Fruit fly (Drosophila melanogaster) whole organism, embryonic: Measurements from ENCODE around the gene Ugt37B1.

Source experiments
- CG10543 ChIP-seq: fragments of 200-800 bp; sonication (Bioruptor generic); optimal IDR thresholded peaks from 3 replicates; lab custom pipeline; 2017; ENCODE audit warnings: missing biosample characterization, mild to moderate bottlenecking, missing genetic modification characterization, moderate library complexity
- CG12071 ChIP-seq: fragments of 200-800 bp; sonication (Bioruptor generic); optimal IDR thresholded peaks from 3 replicates; lab custom pipeline; 2018; ENCODE audit warnings: missing biosample characterization, mild to moderate bottlenecking, missing genetic modification characterization
- CG12155 ChIP-seq: fragments of 200-800 bp; sonication (Bioruptor generic); optimal IDR thresholded peaks from 3 replicates; lab custom pipeline; 2016; ENCODE audit warnings: missing biosample characterization, missing genetic modification characterization
- CG12299 ChIP-seq: fragments of 200-800 bp; sonication (Bioruptor generic); optimal IDR thresholded peaks from 2 replicates; lab custom pipeline; 2018; ENCODE audit warnings: missing biosample characterization, mild to moderate bottlenecking, missing genetic modification characterization
- CG1529 ChIP-seq: fragments of 200-800 bp; sonication (Bioruptor generic); optimal IDR thresholded peaks from 3 replicates; lab custom pipeline; 2018; ENCODE audit warnings: missing biosample characterization, missing genetic modification characterization
- CG16813 ChIP-seq: fragments of 200-800 bp; sonication (Bioruptor generic); IDR thresholded peaks from 3 replicates; pipeline ENCODE4 v1.3.6; 2022; ENCODE audit warnings: missing biosample characterization, missing genetic modification characterization; ENCODE audit not compliant: partially characterized antibody
- CG17829 ChIP-seq: fragments of 200-800 bp; optimal IDR thresholded peaks from 2 replicates; lab custom pipeline; 2019; ENCODE audit warnings: missing biosample characterization, mild to moderate bottlenecking, missing genetic modification characterization, moderate library complexity
- CG18619 ChIP-seq: fragments of 200-800 bp; sonication (Bioruptor generic); optimal IDR thresholded peaks from 3 replicates; lab custom pipeline; 2017; ENCODE audit warnings: missing biosample characterization, mild to moderate bottlenecking, missing genetic modification characterization
- CG33557 ChIP-seq: fragments of 200-800 bp; sonication (Bioruptor generic); optimal IDR thresholded peaks from 2 replicates; lab custom pipeline; 2019; ENCODE audit warnings: missing biosample characterization, mild to moderate bottlenecking, missing genetic modification characterization, moderate library complexity
- CG34422 ChIP-seq: fragments of 200-800 bp; sonication (Bioruptor generic); IDR thresholded peaks from 3 replicates; pipeline ENCODE4 v1.3.6; 2022; ENCODE audit warnings: missing biosample characterization, missing genetic modification characterization
- CG5180 ChIP-seq: fragments of 200-800 bp; sonication (Bioruptor generic); optimal IDR thresholded peaks from 3 replicates; lab custom pipeline; 2017; ENCODE audit warnings: missing biosample characterization, missing genetic modification characterization, mild to moderate bottlenecking, moderate library complexity, missing genetic modification reagents
- CG6254 ChIP-seq: fragments of 200-800 bp; sonication (Bioruptor generic); optimal IDR thresholded peaks from 3 replicates; lab custom pipeline; 2017; ENCODE audit warnings: mild to moderate bottlenecking, missing biosample characterization, missing genetic modification reagents, missing genetic modification characterization
- CG6272 ChIP-seq: fragments of 200-800 bp; sonication (Bioruptor generic); IDR thresholded peaks from 2 replicates; pipeline ENCODE4 v1.3.6; 2022; ENCODE audit warnings: missing biosample characterization, missing genetic modification characterization
- CG7271 ChIP-seq: fragments of 200-800 bp; sonication (Bioruptor generic); optimal IDR thresholded peaks from 2 replicates; lab custom pipeline; 2018; ENCODE audit warnings: missing biosample characterization, mild to moderate bottlenecking, missing genetic modification characterization, moderate library complexity
- CG7963 ChIP-seq: fragments of 200-800 bp; sonication (Bioruptor generic); IDR thresholded peaks from 3 replicates; pipeline ENCODE4 v1.3.6; 2022; ENCODE audit warnings: missing biosample characterization, missing genetic modification characterization; ENCODE audit not compliant: partially characterized antibody
- CG7987 ChIP-seq: fragments of 200-800 bp; sonication (Bioruptor generic); optimal IDR thresholded peaks from 2 replicates; lab custom pipeline; 2018; ENCODE audit warnings: missing biosample characterization, mild to moderate bottlenecking, missing genetic modification characterization, moderate library complexity
- Dbx ChIP-seq: fragments of 200-800 bp; sonication (Bioruptor generic); IDR thresholded peaks from 3 replicates; pipeline ENCODE4 v1.3.6; 2022; ENCODE audit warnings: missing biosample characterization, missing genetic modification characterization
- Dip3 ChIP-seq: fragments of 200-800 bp; sonication (Bioruptor generic); optimal IDR thresholded peaks from 3 replicates; lab custom pipeline; 2016; ENCODE audit warnings: missing biosample characterization, missing genetic modification characterization
- Dp ChIP-seq: fragments of 200-800 bp; sonication (Bioruptor generic); optimal IDR thresholded peaks from 2 replicates; lab custom pipeline; 2018; ENCODE audit warnings: missing biosample characterization, mild to moderate bottlenecking, missing genetic modification characterization, moderate library complexity
- Ets65A ChIP-seq: fragments of 200-800 bp; sonication (Bioruptor generic); peaks from one replicate; lab custom pipeline; 2016; ENCODE audit warnings: missing biosample characterization, missing genetic modification characterization
- Gsc ChIP-seq: fragments of 200-800 bp; sonication (Bioruptor generic); IDR thresholded peaks from 2 replicates; pipeline ENCODE4 v1.3.6; 2022; ENCODE audit warnings: missing biosample characterization, missing genetic modification characterization
- H2.0 ChIP-seq: fragments of 200-800 bp; sonication (Bioruptor generic); IDR thresholded peaks from 2 replicates; pipeline ENCODE4 v1.3.6; 2022; ENCODE audit warnings: missing biosample characterization, missing genetic modification characterization
- Mad ChIP-seq: fragments of 200-800 bp; sonication (Bioruptor generic); optimal IDR thresholded peaks from 2 replicates; lab custom pipeline; 2016; ENCODE audit warnings: missing biosample characterization, missing genetic modification characterization
- Nf-YB ChIP-seq: fragments of 200-800 bp; sonication (Bioruptor generic); optimal IDR thresholded peaks from 3 replicates; lab custom pipeline; 2019; ENCODE audit warnings: missing biosample characterization, mild to moderate bottlenecking, missing genetic modification characterization, moderate library complexity
- abd-A ChIP-seq: fragments of 200-800 bp; sonication (Bioruptor generic); optimal IDR thresholded peaks from 3 replicates; lab custom pipeline; 2019; ENCODE audit warnings: missing biosample characterization, mild to moderate bottlenecking, missing genetic modification characterization, moderate library complexity
- ac ChIP-seq: fragments of 200-800 bp; sonication (Bioruptor generic); optimal IDR thresholded peaks from 3 replicates; lab custom pipeline; 2017; ENCODE audit warnings: missing biosample characterization, mild to moderate bottlenecking, missing genetic modification characterization
- bigmax ChIP-seq: fragments of 200-800 bp; sonication (Bioruptor generic); optimal IDR thresholded peaks from 2 replicates; lab custom pipeline; 2018; ENCODE audit warnings: missing biosample characterization, mild to moderate bottlenecking, missing genetic modification characterization
- chm ChIP-seq: fragments of 200-800 bp; sonication (Bioruptor generic); IDR thresholded peaks from 2 replicates; pipeline ENCODE4 v1.3.6; 2022; ENCODE audit warnings: missing biosample characterization, missing genetic modification characterization
- dmrt99B ChIP-seq: fragments of 200-800 bp; sonication (Bioruptor generic); optimal IDR thresholded peaks from 2 replicates; lab custom pipeline; 2018; ENCODE audit warnings: missing biosample characterization, mild to moderate bottlenecking, missing genetic modification characterization, moderate library complexity
- fd96Cb ChIP-seq: fragments of 200-800 bp; sonication (Bioruptor generic); optimal IDR thresholded peaks from 2 replicates; lab custom pipeline; 2018; ENCODE audit warnings: missing biosample characterization, mild to moderate bottlenecking, missing genetic modification characterization, moderate library complexity
- hb ChIP-seq: fragments of 200-800 bp; sonication (Bioruptor generic); IDR thresholded peaks from 3 replicates; pipeline ENCODE4 v1.3.6; 2022; ENCODE audit warnings: missing biosample characterization, missing genetic modification characterization; ENCODE audit not compliant: partially characterized antibody
- her ChIP-seq: fragments of 200-800 bp; sonication (Bioruptor generic); optimal IDR thresholded peaks from 2 replicates; lab custom pipeline; 2016; ENCODE audit warnings: missing biosample characterization, missing genetic modification characterization
- jing ChIP-seq: fragments of 200-800 bp; sonication (Bioruptor generic); optimal IDR thresholded peaks from 2 replicates; lab custom pipeline; 2018; ENCODE audit warnings: missing biosample characterization, mild to moderate bottlenecking, missing genetic modification characterization
- kni ChIP-seq: fragments of 200-800 bp; sonication (Bioruptor generic); optimal IDR thresholded peaks from 3 replicates; lab custom pipeline; 2017; ENCODE audit warnings: mild to moderate bottlenecking, missing biosample characterization, missing genetic modification reagents, missing genetic modification characterization
- lov ChIP-seq, 2 experiments: fragments of 200-800 bp in 1 of 2; fragments of >200 bp in 1 of 2; sonication (Bioruptor generic) in 1 of 2; IDR thresholded peaks in 1 of 2; optimal IDR thresholded peaks in 1 of 2; 2 replicates in 1 of 2; 3 replicates in 1 of 2; pipeline versions ENCODE4 v1.3.6 to Lab custom; 2017 to 2022; ENCODE audit warnings: missing biosample characterization in 1 of 2, missing genetic modification characterization in 1 of 2
- mld ChIP-seq: fragments of 200-800 bp; sonication (Bioruptor generic); IDR thresholded peaks from 3 replicates; pipeline ENCODE4 v1.3.6; 2022; ENCODE audit warnings: missing biosample characterization, missing genetic modification characterization; ENCODE audit not compliant: partially characterized antibody
- nerfin-1 ChIP-seq: fragments of 200-800 bp; sonication (Bioruptor generic); optimal IDR thresholded peaks from 3 replicates; lab custom pipeline; 2019; ENCODE audit warnings: missing biosample characterization, mild to moderate bottlenecking, missing genetic modification characterization, moderate library complexity
- oc ChIP-seq: fragments of 200-800 bp; sonication (Bioruptor generic); optimal IDR thresholded peaks from 2 replicates; lab custom pipeline; 2018; ENCODE audit warnings: missing biosample characterization, mild to moderate bottlenecking, missing genetic modification characterization, moderate library complexity
- pb ChIP-seq: fragments of 200-800 bp; sonication (Bioruptor generic); optimal IDR thresholded peaks from 3 replicates; lab custom pipeline; 2016; ENCODE audit warnings: missing biosample characterization, missing genetic modification characterization
- pros ChIP-seq: fragments of 200-800 bp; sonication (Bioruptor generic); optimal IDR thresholded peaks from 3 replicates; lab custom pipeline; 2019; ENCODE audit warnings: missing biosample characterization, mild to moderate bottlenecking, missing genetic modification characterization, moderate library complexity
- sim ChIP-seq: fragments of 200-800 bp; sonication (Bioruptor generic); IDR thresholded peaks from 2 replicates; pipeline ENCODE4 v1.3.6; 2022; ENCODE audit warnings: missing biosample characterization, missing genetic modification characterization
- sqz ChIP-seq: fragments of 200-800 bp; sonication (Bioruptor generic); optimal IDR thresholded peaks from 3 replicates; lab custom pipeline; 2018; ENCODE audit warnings: missing biosample characterization, mild to moderate bottlenecking, missing genetic modification characterization
- tin ChIP-seq: fragments of 200-800 bp; sonication (Bioruptor generic); optimal IDR thresholded peaks from 3 replicates; lab custom pipeline; 2016; ENCODE audit warnings: missing biosample characterization, missing genetic modification characterization
- tna ChIP-seq: fragments of 200-800 bp; sonication (Bioruptor generic); IDR thresholded peaks from 2 replicates; pipeline ENCODE4 v1.3.6; 2022; ENCODE audit warnings: missing biosample characterization, missing genetic modification characterization; ENCODE audit not compliant: partially characterized antibody
- vvl ChIP-seq: fragments of 200-800 bp; sonication (Bioruptor generic); IDR thresholded peaks from 2 replicates; pipeline ENCODE4 v1.3.6; 2022; ENCODE audit warnings: missing biosample characterization, missing genetic modification characterization
- zen2 ChIP-seq: fragments of 200-800 bp; sonication (Bioruptor generic); IDR thresholded peaks from 3 replicates; pipeline ENCODE4 v1.3.6; 2022; ENCODE audit warnings: missing biosample characterization, missing genetic modification characterization; ENCODE audit not compliant: partially characterized antibody

Gene Ugt37B1

DNA sequence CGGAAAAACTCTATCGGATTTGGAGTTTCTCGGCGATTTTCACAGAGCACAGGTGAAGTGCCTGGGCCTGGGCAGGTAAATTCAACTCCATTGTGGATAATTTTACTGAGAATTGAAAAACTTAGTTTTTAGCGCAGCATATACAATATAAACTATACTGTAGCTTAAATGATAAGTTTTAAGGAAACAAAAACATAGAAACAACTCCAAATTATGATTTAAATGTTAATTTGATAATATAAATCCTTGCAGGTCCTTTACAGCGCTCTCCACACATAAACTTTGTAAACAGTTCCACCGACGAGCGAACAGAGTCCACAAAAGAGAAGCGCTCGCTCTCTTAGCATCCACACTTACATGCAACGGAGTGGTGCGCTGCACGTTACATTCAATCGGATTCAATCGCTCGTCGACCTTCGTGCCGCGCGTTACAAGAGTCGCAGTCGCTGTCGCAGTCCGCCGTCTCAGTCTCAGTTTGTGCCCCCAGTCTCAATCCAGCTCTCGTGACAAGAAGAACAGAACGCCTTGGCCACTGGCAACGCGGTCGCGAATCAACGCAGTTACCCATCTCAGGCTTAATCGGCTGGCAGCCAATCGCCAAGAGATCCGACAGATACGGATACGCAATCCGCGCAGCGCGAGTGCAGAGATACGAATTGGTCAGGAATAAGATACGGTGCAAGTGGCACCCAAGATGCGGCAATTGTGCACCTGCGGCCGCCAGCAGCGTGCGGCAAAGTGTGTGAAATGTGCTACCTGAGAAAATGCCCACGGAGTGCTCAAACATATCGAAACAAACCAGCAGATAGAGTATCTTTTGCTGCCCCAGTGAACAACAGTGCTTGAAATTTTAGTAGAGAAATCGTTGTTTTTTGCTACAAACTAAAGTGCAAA lies 45.9 kb upstream of the Ugt37B1 start, which contains the start of gene smal (continued):
- TF ChIP-seq chm (GFP tag; lab: Robert Waterston, UW) (peak; percentile 93), tna (GFP tag; lab: Robert Waterston, UW) (0 out of 2 replicates have a peak, but pooled peaks have one; percentile 48), sim (peak; percentile 66), oc (peak; percentile 18), CG7987 (GFP tag; lab: Kevin White, UChicago) (peak; percentile 35), nerfin-1 (tag; lab: Kevin White, UChicago) (peak; percentile 37), jing (GFP tag; lab: Kevin White, UChicago) (peak; percentile 23), pros (GFP tag; lab: Kevin White, UChicago) (peak; percentile 60), CG6272 (GFP tag; lab: Robert Waterston, UW) (0 out of 2 replicates have a peak, but pooled peaks have one; percentile 12), her (GFP tag; lab: Kevin White, UChicago) (peak; percentile 20), fd96Cb (tag; lab: Kevin White, UChicago) (no peak), lov (optimal IDR thresholded peaks at IDR 0.05; lab: Kevin White, UChicago) (no peak), lov (GFP tag; IDR thresholded peaks at IDR 0.05; lab: Robert Waterston, UW) (peak; percentile 15; the same call in 1 of the 3 replicates), ac (GFP tag; lab: Kevin White, UChicago) (peak; percentile 31), CG33557 (peak; percentile 41), CG7963 (GFP tag; lab: Robert Waterston, UW) (peak; percentile 56), CG5180 (GFP tag; lab: Kevin White, UChicago) (no peak), Ets65A (GFP tag; lab: Kevin White, UChicago) (peak; percentile 32), Dbx (no peak), Mad (GFP tag; lab: Kevin White, UChicago) (no peak), CG34422 (GFP tag; lab: Robert Waterston, UW) (0 out of 3 replicates have a peak, but pooled peaks have one; percentile 35), CG18619 (GFP tag; lab: Kevin White, UChicago) (peak; percentile 26), Dp (GFP tag; lab: Kevin White, UChicago) (no peak), CG7271 (tag; lab: Kevin White, UChicago) (peak; percentile 30), zen2 (GFP tag; lab: Robert Waterston, UW) (peak; percentile 42; the same call in 1 of the 3 replicates), kni (peak; percentile 58), Gsc (GFP tag; lab: Robert Waterston, UW) (no peak), H2.0 (GFP tag; lab: Robert Waterston, UW) (no peak), mld (peak; percentile 70), hb (GFP tag; lab: Robert Waterston, UW) (0 out of 3 replicates have a peak, but pooled peaks have one; percentile 57), vvl (peak; percentile 23; the same call in 1 of the 2 replicates), pb (GFP tag; lab: Kevin White, UChicago) (peak; percentile 38), dmrt99B (tag; lab: Kevin White, UChicago) (peak; percentile 9), Nf-YB (GFP tag; lab: Kevin White, UChicago) (peak; percentile 33), CG17829 (peak; percentile 54), CG12155 (GFP tag; lab: Kevin White, UChicago) (no peak), tin (peak; percentile 12), abd-A (tag; lab: Kevin White, UChicago) (peak; percentile 55), bigmax (no peak), CG16813 (GFP tag; lab: Robert Waterston, UW) (peak; percentile 29; the same call in 1 of the 3 replicates), CG10543 (GFP tag; lab: Kevin White, UChicago) (peak; percentile 35), CG1529 (GFP tag; lab: Kevin White, UChicago) (no peak), CG6254 (GFP tag; lab: Kevin White, UChicago) (peak; percentile 7), sqz (no peak), CG12071 (GFP tag; lab: Kevin White, UChicago) (peak; percentile 34), Dip3 (no peak), CG12299 (tag; lab: Kevin White, UChicago) (peak; percentile 23)
